Fruit fly (Drosophila melanogaster): ENCODE measurements around the gene PNUTS.

The PNUTS gene

dm6 chr2L:837989-838388 lies 32.3 kb upstream of the PNUTS start (continued):
- TF ChIP-seq CG11723 (GFP tag; optimal IDR thresholded peaks at IDR 0.05) (no peak), crc (GFP tag; optimal IDR thresholded peaks at IDR 0.05) (no peak), her (GFP tag; optimal IDR thresholded peaks at IDR 0.05) (no peak), nmo (GFP tag; optimal IDR thresholded peaks at IDR 0.05) (no peak), disco-r (GFP tag; optimal IDR thresholded peaks at IDR 0.05) (no peak), Six4 (GFP tag; optimal IDR thresholded peaks at IDR 0.05) (no peak), CG13894 (tag; optimal IDR thresholded peaks at IDR 0.05) (no peak), CG17568 (GFP tag; optimal IDR thresholded peaks at IDR 0.05) (no peak), fd3F (GFP tag; optimal IDR thresholded peaks at IDR 0.05) (no peak), CG10147 (GFP tag; optimal IDR thresholded peaks at IDR 0.05) (no peak), org-1 (GFP tag; optimal IDR thresholded peaks at IDR 0.05) (no peak), aop (GFP tag; IDR thresholded peaks at IDR 0.05) (no peak), Nf-YB (GFP tag; optimal IDR thresholded peaks at IDR 0.05) (no peak), CG12155 (GFP tag; optimal IDR thresholded peaks at IDR 0.05) (no peak), GATAe (GFP tag; conservative IDR thresholded peaks at IDR 0.05) (no peak), nerfin-1 (tag; optimal IDR thresholded peaks at IDR 0.05) (no peak), Bgb (GFP tag; IDR thresholded peaks at IDR 0.05; ENCODE audit: partially characterized antibody) (no peak), CG18599 (GFP tag; optimal IDR thresholded peaks at IDR 0.05) (no peak), CoRest (tag; optimal IDR thresholded peaks at IDR 0.05) (no peak), CG12769 (tag; optimal IDR thresholded peaks at IDR 0.05) (peak; percentile 64), CG18262 (tag; optimal IDR thresholded peaks at IDR 0.05) (no peak), CG3163 (GFP tag; optimal IDR thresholded peaks at IDR 0.05) (no peak), Sox100B (GFP tag; optimal IDR thresholded peaks at IDR 0.05) (no peak), Kr (GFP tag; optimal IDR thresholded peaks at IDR 0.05) (no peak), CG11504 (tag; optimal IDR thresholded peaks at IDR 0.05) (no peak), CG8281 (tag; optimal IDR thresholded peaks at IDR 0.05) (no peak), lov (optimal IDR thresholded peaks at IDR 0.05) (no peak), lov (GFP tag; IDR thresholded peaks at IDR 0.05) (no peak), CG32767 (GFP tag; IDR thresholded peaks at IDR 0.05) (no peak), CG9817 (tag; optimal IDR thresholded peaks at IDR 0.05) (peak; percentile 40), Hand (GFP tag; optimal IDR thresholded peaks at IDR 0.05) (no peak), shn (GFP tag; optimal IDR thresholded peaks at IDR 0.05) (no peak), CG12071 (GFP tag; optimal IDR thresholded peaks at IDR 0.05) (no peak), CG7928 (GFP tag; optimal IDR thresholded peaks at IDR 0.05) (no peak), ase (GFP tag; IDR thresholded peaks at IDR 0.05) (no peak), CG1233 (GFP tag; optimal IDR thresholded peaks at IDR 0.05) (no peak), CG18764 (GFP tag; optimal IDR thresholded peaks at IDR 0.05) (no peak), B-H1 (GFP tag; IDR thresholded peaks at IDR 0.05) (no peak), CG12391 (tag; optimal IDR thresholded peaks at IDR 0.05) (peak; percentile 53), sens-2 (GFP tag; IDR thresholded peaks at IDR 0.05) (no peak), lbe (GFP tag; optimal IDR thresholded peaks at IDR 0.05) (no peak), wek (GFP tag; optimal IDR thresholded peaks at IDR 0.05) (no peak), chn (GFP tag; optimal IDR thresholded peaks at IDR 0.05) (peak; percentile 64), Pdp1 (GFP tag; optimal IDR thresholded peaks at IDR 0.05) (peak in 1 of 2 experiments; percentile 26), CG16815 (GFP tag; optimal IDR thresholded peaks at IDR 0.05) (peak; percentile 39), Ada2b (GFP tag; IDR thresholded peaks at IDR 0.05) (no peak), tap (tag; optimal IDR thresholded peaks at IDR 0.05) (no peak), crol (GFP tag; IDR thresholded peaks at IDR 0.05) (no peak), Oli (tag; optimal IDR thresholded peaks at IDR 0.05) (no peak), mld (GFP tag; IDR thresholded peaks at IDR 0.05; ENCODE audit: partially characterized antibody) (no peak), CG14441 (GFP tag; IDR thresholded peaks at IDR 0.05) (no peak), Ets65A (GFP tag) (no peak)

Data from whole organism, embryonic.